Worm (Caenorhabditis elegans) whole organism, L4 larva: Measurements from ENCODE around the gene F28B1.9.

ENCODE experiments used
- F26F4.8 ChIP-seq: fragments of 200-800 bp; sonication (Bioruptor generic); conservative IDR thresholded peaks from 2 replicates; pipeline ENCODE4 v1.3.6; 2022; ENCODE audit warnings: missing genetic modification characterization, missing compliant biosample characterization
- F37D6.2 ChIP-seq: sonication (generic microtip); optimal IDR thresholded peaks from 2 replicates; lab custom pipeline; 2016; ENCODE audit warnings: mild to moderate bottlenecking, missing genetic modification characterization, missing compliant biosample characterization
- R02D3.7 ChIP-seq: fragments of 150-350 bp; sonication (generic microtip); optimal IDR thresholded peaks from 3 replicates; lab custom pipeline; 2014; ENCODE audit warnings: missing biosample characterization, missing genetic modification characterization
- Y105C5A.15 ChIP-seq: fragments of 200-800 bp; sonication (Bioruptor generic); IDR thresholded peaks from 2 replicates; pipeline ENCODE4 v1.3.6; 2022; ENCODE audit warnings: missing genetic modification characterization, missing compliant biosample characterization
- Y48G9A.11 ChIP-seq: fragments of 200-800 bp; sonication (Bioruptor generic); IDR thresholded peaks from 2 replicates; pipeline ENCODE4 v1.3.6; 2022; ENCODE audit warnings: missing genetic modification reagents, missing genetic modification characterization, missing compliant biosample characterization
- Y5F2A.4 ChIP-seq: fragments of 200-800 bp; sonication (Bioruptor generic); optimal IDR thresholded peaks from 2 replicates; lab custom pipeline; 2018; ENCODE audit warnings: mild to moderate bottlenecking, missing genetic modification characterization, missing compliant biosample characterization
- ZK337.2 ChIP-seq: fragments of 200-800 bp; sonication (Bioruptor generic); IDR thresholded peaks from 2 replicates; pipeline ENCODE4 v1.3.6; 2022; ENCODE audit warnings: missing genetic modification reagents, missing genetic modification characterization, missing compliant biosample characterization
- aha-1 ChIP-seq: fragments of 150-350 bp; peaks from one replicate; lab custom pipeline; 2014; ENCODE audit warnings: missing biosample characterization, missing genetic modification characterization
- aly-2 ChIP-seq: sonication (generic microtip); optimal IDR thresholded peaks from 2 replicates; lab custom pipeline; 2018; ENCODE audit warnings: missing biosample characterization, missing genetic modification characterization
- ceh-44 ChIP-seq: fragments of 200-800 bp; sonication (Bioruptor generic); IDR thresholded peaks from 2 replicates; pipeline ENCODE4 v1.3.6; 2022; ENCODE audit warnings: missing genetic modification reagents, missing genetic modification characterization, missing compliant biosample characterization
- ces-1 ChIP-seq: fragments of 150-350 bp; sonication (generic microtip); optimal IDR thresholded peaks from 4 replicates; lab custom pipeline; 2014; ENCODE audit warnings: missing biosample characterization, missing genetic modification reagents, missing genetic modification characterization
- ctbp-1 ChIP-seq: fragments of 200-800 bp; sonication (Bioruptor generic); IDR thresholded peaks from 2 replicates; pipeline ENCODE4 v1.3.6; 2022; ENCODE audit warnings: missing genetic modification reagents, missing genetic modification characterization, missing compliant biosample characterization
- daf-8 ChIP-seq: fragments of 200-800 bp; sonication (Bioruptor generic); IDR thresholded peaks from 2 replicates; pipeline ENCODE4 v1.3.6; 2022; ENCODE audit warnings: missing genetic modification characterization, missing compliant biosample characterization
- dmd-6 ChIP-seq: fragments of 200-800 bp; sonication (Bioruptor generic); IDR thresholded peaks from 2 replicates; pipeline ENCODE4 v1.3.6; 2022; ENCODE audit warnings: missing genetic modification reagents, missing genetic modification characterization, missing compliant biosample characterization
- duxl-1 ChIP-seq: sonication (generic microtip); optimal IDR thresholded peaks from 2 replicates; lab custom pipeline; 2016; ENCODE audit warnings: mild to moderate bottlenecking, missing genetic modification characterization, moderate library complexity, missing compliant biosample characterization; ENCODE audit not compliant: poor library complexity
- fkh-10 ChIP-seq: fragments of 150-350 bp; optimal IDR thresholded peaks from 2 replicates; lab custom pipeline; 2014; ENCODE audit warnings: missing biosample characterization, missing genetic modification reagents, missing genetic modification characterization
- fos-1 ChIP-seq: fragments of 150-350 bp; optimal IDR thresholded peaks from 2 replicates; lab custom pipeline; 2014; ENCODE audit warnings: missing biosample characterization, missing genetic modification characterization
- hmg-1.1 ChIP-seq: fragments of 200-800 bp; sonication (Bioruptor generic); IDR thresholded peaks from 2 replicates; pipeline ENCODE4 v1.3.6; 2022; ENCODE audit warnings: missing genetic modification reagents, missing genetic modification characterization, missing compliant biosample characterization
- lim-7 ChIP-seq: fragments of 200-800 bp; sonication (Bioruptor generic); IDR thresholded peaks from 2 replicates; pipeline ENCODE4 v1.3.6; 2022; ENCODE audit warnings: missing genetic modification characterization, missing compliant biosample characterization
- lin-1 ChIP-seq: fragments of 200-800 bp; sonication (Bioruptor generic); IDR thresholded peaks from 2 replicates; pipeline ENCODE4 v1.3.6; 2022; ENCODE audit warnings: missing genetic modification reagents, missing genetic modification characterization, missing compliant biosample characterization
- lin-13 ChIP-seq: fragments of 150-350 bp; optimal IDR thresholded peaks from 2 replicates; lab custom pipeline; 2014; ENCODE audit warnings: missing biosample characterization, missing genetic modification reagents, missing genetic modification characterization
- lin-29 ChIP-seq: fragments of 200-800 bp; sonication (Bioruptor generic); IDR thresholded peaks from 2 replicates; pipeline ENCODE4 v1.3.6; 2022; ENCODE audit warnings: missing genetic modification reagents, missing genetic modification characterization, missing compliant biosample characterization
- lsy-2 ChIP-seq, 2 experiments: fragments of 150-350 bp in 1 of 2; sonication (generic microtip) in 1 of 2; optimal IDR thresholded peaks; 2 replicates each; lab custom pipeline; 2014 to 2017; ENCODE audit warnings: missing biosample characterization in 2 of 2, missing genetic modification characterization in 2 of 2
- mdl-1 ChIP-seq, 2 experiments: fragments of 150-350 bp in 1 of 2; sonication (generic microtip) in 1 of 2; optimal IDR thresholded peaks; 2 replicates each; lab custom pipeline; 2014 to 2017; ENCODE audit warnings: missing biosample characterization in 2 of 2, missing genetic modification characterization in 2 of 2
- mep-1 ChIP-seq: fragments of 150-350 bp; sonication (generic microtip); optimal IDR thresholded peaks from 3 replicates; lab custom pipeline; 2014; ENCODE audit warnings: missing biosample characterization, missing genetic modification characterization
- nhr-102 ChIP-seq: sonication (generic microtip); optimal IDR thresholded peaks from 2 replicates; lab custom pipeline; 2016; ENCODE audit warnings: mild to moderate bottlenecking, missing genetic modification characterization, moderate library complexity, missing compliant biosample characterization
- nhr-6 ChIP-seq: fragments of 150-350 bp; optimal IDR thresholded peaks from 2 replicates; lab custom pipeline; 2014; ENCODE audit warnings: missing biosample characterization, missing genetic modification characterization
- pha-4 ChIP-seq, 2 experiments: fragments of 150-350 bp in 1 of 2; fragments of 200-800 bp in 1 of 2; sonication (Bioruptor generic) in 1 of 2; IDR thresholded peaks in 1 of 2; optimal IDR thresholded peaks in 1 of 2; 2 replicates each; pipeline versions ENCODE4 v1.3.6 to Lab custom; 2014 to 2022; ENCODE audit warnings: missing genetic modification characterization in 2 of 2, missing genetic modification reagents in 2 of 2, missing biosample characterization in 1 of 2, missing compliant biosample characterization in 1 of 2
- saeg-2 ChIP-seq: fragments of 200-800 bp; sonication (Bioruptor generic); IDR thresholded peaks from 2 replicates; pipeline ENCODE4 v1.3.6; 2022; ENCODE audit warnings: missing genetic modification reagents, missing genetic modification characterization, missing compliant biosample characterization
- snpc-1.2 ChIP-seq: fragments of 200-800 bp; sonication (Bioruptor generic); IDR thresholded peaks from 2 replicates; pipeline ENCODE4 v1.3.6; 2022; ENCODE audit warnings: missing genetic modification reagents, missing genetic modification characterization, missing compliant biosample characterization
- snpc-4 ChIP-seq: fragments of 150-350 bp; optimal IDR thresholded peaks from 2 replicates; lab custom pipeline; 2014; ENCODE audit warnings: missing biosample characterization, missing genetic modification characterization
- spr-1 ChIP-seq: sonication (generic microtip); optimal IDR thresholded peaks from 2 replicates; lab custom pipeline; 2016; ENCODE audit warnings: mild to moderate bottlenecking, missing genetic modification characterization, missing compliant biosample characterization
- spr-3 ChIP-seq: fragments of 200-800 bp; sonication (Bioruptor generic); optimal IDR thresholded peaks from 2 replicates; lab custom pipeline; 2018; ENCODE audit warnings: mild to moderate bottlenecking, missing genetic modification characterization, missing compliant biosample characterization
- unc-39 ChIP-seq: sonication (generic microtip); optimal IDR thresholded peaks from 2 replicates; lab custom pipeline; 2017; ENCODE audit warnings: missing biosample characterization, missing genetic modification characterization
- ztf-11 ChIP-seq: fragments of 150-350 bp; optimal IDR thresholded peaks from 2 replicates; lab custom pipeline; 2014; ENCODE audit warnings: missing biosample characterization, missing genetic modification characterization

F28B1.9 gene

DNA sequence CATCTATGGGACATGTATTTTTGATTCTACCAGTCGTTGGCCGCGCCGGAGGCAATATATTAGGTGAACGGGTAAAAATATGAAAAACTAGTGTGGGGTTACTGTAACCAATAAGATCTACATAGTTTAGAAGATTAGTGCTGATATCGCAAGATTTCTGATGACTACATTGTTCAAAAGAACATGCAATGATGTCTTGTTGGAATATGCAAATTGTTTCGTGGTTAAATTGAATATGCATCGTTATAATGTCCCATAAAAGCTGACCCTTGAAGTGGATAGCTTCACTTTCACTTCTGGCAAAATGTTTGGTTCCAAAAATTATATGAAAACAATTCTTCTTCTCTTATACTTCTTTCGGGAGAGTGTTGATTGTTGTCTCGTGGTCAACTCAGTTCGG, 17.2 kb upstream of the F28B1.9 start, which contains the start of gene F28B1.2:
Gene F28B1.2 (plus strand): TSS at position 301 of the 400 bp plus-strand sequence.
- TF ChIP-seq ces-1 (GFP tag; lab: Kevin White, UChicago) (no peak), saeg-2 (GFP tag; lab: Robert Waterston, UW) (no peak), fkh-10 (GFP tag; lab: Kevin White, UChicago) (no peak), F26F4.8 (GFP tag; lab: Robert Waterston, UW) (no peak), lin-29 (GFP tag; lab: Robert Waterston, UW) (no peak), R02D3.7 (tag; lab: Kevin White, UChicago) (no peak), duxl-1 (no peak), hmg-1.1 (GFP tag; lab: Robert Waterston, UW) (no peak), pha-4 (GFP tag; IDR thresholded peaks at IDR 0.05; lab: Robert Waterston, UW) (no peak), pha-4 (tag; optimal IDR thresholded peaks at IDR 0.05; lab: Kevin White, UChicago) (no peak), ztf-11 (tag; lab: Kevin White, UChicago) (no peak), aha-1 (tag; lab: Kevin White, UChicago) (no peak), Y5F2A.4 (GFP tag; lab: Kevin White, UChicago) (no peak), ctbp-1 (GFP tag; lab: Robert Waterston, UW) (no peak), lin-13 (GFP tag; lab: Kevin White, UChicago) (no peak)

DNA sequence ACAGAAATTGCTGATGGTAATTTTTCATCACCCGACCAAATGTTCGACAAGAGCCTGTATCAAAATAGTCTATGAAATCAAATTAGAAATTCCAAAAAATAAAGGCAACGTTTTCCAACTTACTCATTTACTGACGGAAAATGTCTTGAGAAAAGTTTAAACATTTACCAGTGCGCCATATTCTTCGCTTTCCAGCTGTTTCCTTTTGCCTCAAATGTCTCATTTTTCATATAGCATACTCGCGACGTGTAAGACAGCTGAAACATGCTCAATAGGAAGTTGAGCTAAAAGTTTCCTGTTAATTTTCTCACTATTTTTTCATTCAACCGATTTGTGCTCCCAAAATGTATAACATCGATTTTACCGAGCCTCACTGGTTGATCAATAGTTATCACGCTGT, 1.7 kb upstream of the F28B1.9 start, which contains the start of gene sri-66:
Gene sri-66 (plus strand): TSS at position 301 of the 400 bp plus-strand sequence.
- TF ChIP-seq lin-13 (GFP tag; lab: Kevin White, UChicago) = no peak

DNA sequence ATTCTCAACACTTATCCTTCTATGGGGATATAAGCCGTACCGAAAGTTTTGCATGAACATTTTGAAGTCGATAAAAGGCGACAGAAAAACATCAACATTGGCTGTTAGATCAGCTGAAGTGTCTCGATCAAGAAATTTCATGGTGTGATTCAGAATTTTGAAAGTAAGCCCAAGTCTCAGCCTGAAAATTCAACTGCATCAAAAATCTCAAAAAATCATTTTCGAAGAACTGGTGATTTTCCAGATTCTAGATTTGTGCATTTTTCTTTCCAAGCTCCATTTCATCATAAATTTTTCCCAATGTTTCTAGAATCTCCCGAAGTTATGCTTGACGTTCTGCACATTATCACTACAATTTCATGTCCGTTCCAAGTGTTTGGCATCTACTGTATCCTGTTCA, 3.0 kb downstream of the F28B1.9 start, which contains the start of gene srh-255:
Gene srh-255 (plus strand): TSS at position 301 of the 400 bp plus-strand sequence.
- TF ChIP-seq aha-1 (tag; lab: Kevin White, UChicago) (no peak), nhr-6 (no peak), snpc-1.2 (GFP tag; lab: Robert Waterston, UW) (no peak), F37D6.2 (tag; lab: Kevin White, UChicago) (no peak), lsy-2 (tag; optimal IDR thresholded peaks at IDR 0.05; lab: Kevin White, UChicago) (no peak)

ce11 chrV:17066634-17067033, 4.9 kb downstream of the F28B1.9 start:
- TF ChIP-seq Y5F2A.4 (GFP tag; lab: Kevin White, UChicago) (no peak), aha-1 (tag; lab: Kevin White, UChicago) (peak; percentile 94)

DNA sequence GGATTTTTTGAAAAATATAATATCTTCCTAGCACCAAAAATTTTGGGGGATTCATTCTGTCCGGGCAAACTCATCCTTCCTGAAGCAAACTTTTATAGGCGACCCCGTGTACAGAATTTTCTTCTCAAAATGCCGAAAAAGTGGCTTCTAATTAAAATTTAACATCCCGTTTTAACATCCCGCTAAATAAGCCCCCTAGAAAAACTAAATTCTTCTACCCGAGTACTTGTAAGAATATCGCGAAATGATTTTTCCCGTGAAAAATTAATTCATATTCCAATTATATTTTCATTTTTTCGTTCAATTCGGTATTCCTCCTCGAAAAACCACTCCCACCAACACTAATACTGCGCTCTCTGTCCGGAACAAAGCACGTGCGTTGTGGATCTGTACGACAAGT, 7.2 kb downstream of the F28B1.9 start, which contains the start of gene T05E12.8:
Gene T05E12.8 (plus strand): TSS at position 301 of the 400 bp plus-strand sequence.
- TF ChIP-seq mdl-1 (tag; optimal IDR thresholded peaks at IDR 0.05; lab: Kevin White, UChicago) (no peak), lsy-2 (tag; optimal IDR thresholded peaks at IDR 0.05; lab: Kevin White, UChicago) (no peak), fos-1 (tag; lab: Kevin White, UChicago) (no peak), ceh-44 (GFP tag; lab: Robert Waterston, UW) (no peak), snpc-1.2 (GFP tag; lab: Robert Waterston, UW) (no peak), spr-1 (tag; lab: Kevin White, UChicago) (no peak), nhr-102 (tag; lab: Kevin White, UChicago) (no peak), mep-1 (tag; lab: Kevin White, UChicago) (no peak), spr-3 (GFP tag; lab: Kevin White, UChicago) (no peak)

DNA sequence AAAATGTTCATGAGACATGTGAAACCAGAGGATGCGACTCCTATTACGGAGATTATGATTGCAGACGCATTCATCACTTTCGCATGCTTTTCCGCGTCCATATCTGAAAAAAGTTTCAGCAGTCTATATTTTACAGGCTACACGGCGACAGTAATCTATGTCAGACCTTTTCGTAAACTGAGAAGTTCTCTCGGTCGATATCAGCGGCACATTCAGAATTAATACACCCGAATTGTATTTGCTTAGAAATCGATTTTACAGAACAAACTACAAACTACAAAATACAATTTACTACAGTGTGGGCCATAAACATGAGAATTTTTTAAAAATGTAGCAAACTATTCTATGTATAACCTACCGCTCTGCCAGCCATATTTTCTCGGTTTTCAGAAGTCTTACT, 9.9 kb downstream of the F28B1.9 start, which contains the start of gene srbc-14:
Gene srbc-14 (minus strand): TSS at position 101 of the 400 bp plus-strand sequence.
- no peak for TF ChIP-seq aly-2 (tag; lab: Kevin White, UChicago)
- TF ChIP-seq daf-8 (GFP tag; lab: Robert Waterston, UW) = no peak
- TF ChIP-seq lim-7 = no peak
- no peak for TF ChIP-seq Y105C5A.15 (GFP tag; lab: Robert Waterston, UW)
- no peak for TF ChIP-seq dmd-6 (GFP tag; lab: Robert Waterston, UW)
- no peak for TF ChIP-seq lin-1 (GFP tag; lab: Robert Waterston, UW)
- TF ChIP-seq Y48G9A.11 = no peak
- no peak for TF ChIP-seq snpc-4
- TF ChIP-seq unc-39 = no peak
- TF ChIP-seq ZK337.2 (GFP tag; lab: Robert Waterston, UW) = no peak
